Fruit fly (Drosophila melanogaster): ENCODE data around the gene Rab1.

Rab1 gene

DNA sequence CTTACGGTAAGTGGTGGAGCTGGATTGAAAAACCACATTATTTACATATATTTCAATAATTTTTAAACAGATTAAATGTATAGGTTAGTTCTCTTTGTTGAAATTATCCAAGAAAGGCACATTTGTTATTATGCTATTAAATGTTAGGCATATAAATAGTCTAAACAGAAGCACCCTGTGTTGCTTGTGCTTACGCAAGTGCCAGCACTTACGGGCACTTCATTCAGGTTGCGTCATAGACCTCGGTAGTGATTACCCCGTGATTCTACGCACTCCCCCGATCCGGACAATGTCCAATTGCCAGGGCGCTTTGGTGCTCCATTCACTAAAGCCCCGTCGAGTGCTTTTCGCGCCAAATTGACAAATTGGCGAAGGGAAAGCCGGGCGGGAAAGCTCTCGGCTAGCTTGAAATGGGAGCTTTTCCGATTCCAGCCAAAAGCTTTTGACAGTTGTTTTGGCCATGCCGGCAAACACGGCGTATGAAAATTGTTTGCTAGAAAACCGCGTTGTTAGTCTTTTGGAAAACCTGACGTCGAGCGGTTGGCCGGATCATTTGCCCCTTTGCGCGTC is 22.3 kb downstream of the Rab1 start, which contains the start of gene ETHR (continued):
- TF ChIP-seq CG7745 (tag; optimal IDR thresholded peaks at IDR 0.05) (no peak), CG11398 (GFP tag; optimal IDR thresholded peaks at IDR 0.05) (no peak), CG7786 (GFP tag; optimal IDR thresholded peaks at IDR 0.05) (no peak), Drgx (GFP tag; IDR thresholded peaks at IDR 0.05) (peak; percentile 53), NK7.1 (GFP tag; optimal IDR thresholded peaks at IDR 0.05) (no peak), Dip3 (GFP tag; optimal IDR thresholded peaks at IDR 0.05) (no peak), B-H2 (GFP tag; optimal IDR thresholded peaks at IDR 0.05) (peak; percentile 56), HHEX (GFP tag; optimal IDR thresholded peaks at IDR 0.05) (peak; percentile 68), CG14441 (GFP tag; IDR thresholded peaks at IDR 0.05) (peak; percentile 47; the same call in 1 of the 2 replicates), CG16863 (GFP tag; optimal IDR thresholded peaks at IDR 0.05) (no peak), CG12219 (GFP tag; optimal IDR thresholded peaks at IDR 0.05) (peak; percentile 29), ash1 (GFP tag; optimal IDR thresholded peaks at IDR 0.05) (no peak), CG17359 (tag; optimal IDR thresholded peaks at IDR 0.05) (no peak), unc-4 (GFP tag; IDR thresholded peaks at IDR 0.05; ENCODE audit: partially characterized antibody) (peak; percentile 53), CG4617 (GFP tag; optimal IDR thresholded peaks at IDR 0.05; ENCODE audit: borderline replicate concordance) (no peak), Mrtf (GFP tag; IDR thresholded peaks at IDR 0.05) (no peak), ci (GFP tag; IDR thresholded peaks at IDR 0.05) (peak; percentile 31; the same call in 1 of the 3 replicates), CG9817 (tag; optimal IDR thresholded peaks at IDR 0.05) (peak; percentile 3), CG10565 (GFP tag; optimal IDR thresholded peaks at IDR 0.05) (no peak), kay (GFP tag; optimal IDR thresholded peaks at IDR 0.05) (peak; percentile 48), sisA (GFP tag; IDR thresholded peaks at IDR 0.05) (no peak), Hr78 (GFP tag; optimal IDR thresholded peaks at IDR 0.05) (no peak), fd3F (GFP tag; optimal IDR thresholded peaks at IDR 0.05) (peak; percentile 35), Dbx (GFP tag; IDR thresholded peaks at IDR 0.05) (peak; percentile 67; the same call in 2 of the 3 replicates), CG31441 (GFP tag; IDR thresholded peaks at IDR 0.05) (peak; percentile 45), CG10209 (GFP tag; optimal IDR thresholded peaks at IDR 0.05) (peak; percentile 9), sens-2 (GFP tag; IDR thresholded peaks at IDR 0.05) (peak; percentile 34; the same call in 1 of the 2 replicates), grn (GFP tag; optimal IDR thresholded peaks at IDR 0.05) (no peak), CG15073 (GFP tag; optimal IDR thresholded peaks at IDR 0.05) (no peak), CG2678 (tag; optimal IDR thresholded peaks at IDR 0.05) (peak; percentile 73), sd (tag; optimal IDR thresholded peaks at IDR 0.05) (peak; percentile 61), Meics (GFP tag; optimal IDR thresholded peaks at IDR 0.05) (peak; percentile 68), stc (GFP tag; IDR thresholded peaks at IDR 0.05) (peak; percentile 40; the same call in 1 of the 2 replicates), gcm (GFP tag; optimal IDR thresholded peaks at IDR 0.05) (peak; percentile 23), dm (GFP tag; optimal IDR thresholded peaks at IDR 0.05) (no peak), p53 (GFP tag; optimal IDR thresholded peaks at IDR 0.05) (no peak), Spps (tag; optimal IDR thresholded peaks at IDR 0.05) (no peak), CG7839 (tag; optimal IDR thresholded peaks at IDR 0.05) (peak; percentile 41), Pdp1 (GFP tag; optimal IDR thresholded peaks at IDR 0.05) (peak in 1 of 2 experiments; percentile 100), CG2120 (GFP tag; optimal IDR thresholded peaks at IDR 0.05) (peak; percentile 72), CG32772 (GFP tag; IDR thresholded peaks at IDR 0.05) (no peak), CG6683 (GFP tag; optimal IDR thresholded peaks at IDR 0.05) (peak; percentile 27), Neu2 (GFP tag; optimal IDR thresholded peaks at IDR 0.05; ENCODE audit: borderline replicate concordance) (no peak), cwo (GFP tag; optimal IDR thresholded peaks at IDR 0.05) (peak; percentile 74), CG17612 (GFP tag; IDR thresholded peaks at IDR 0.05) (no peak), Hey (tag; optimal IDR thresholded peaks at IDR 0.05) (peak; percentile 21), ato (GFP tag; IDR thresholded peaks at IDR 0.05; ENCODE audit: partially characterized antibody) (no peak), lmd (GFP tag; IDR thresholded peaks at IDR 0.05) (peak; percentile 23; the same call in 1 of the 2 replicates), lab (GFP tag; optimal IDR thresholded peaks at IDR 0.05) (peak; percentile 87)

Measured in whole organism, embryonic.